Worm (Caenorhabditis elegans) whole organism, L4/young adult: ENCODE results near the gene T23G5.2.

ENCODE experiments used
- W03F9.2 ChIP-seq: fragments of 150-350 bp; optimal IDR thresholded peaks from 2 replicates; lab custom pipeline; 2014; ENCODE audit warnings: missing biosample characterization, missing genetic modification characterization
- dao-5 ChIP-seq: sonication (generic microtip); optimal IDR thresholded peaks from 2 replicates; lab custom pipeline; 2016; ENCODE audit warnings: missing genotype, missing genetic modification characterization, moderate library complexity, missing compliant biosample characterization

DNA sequence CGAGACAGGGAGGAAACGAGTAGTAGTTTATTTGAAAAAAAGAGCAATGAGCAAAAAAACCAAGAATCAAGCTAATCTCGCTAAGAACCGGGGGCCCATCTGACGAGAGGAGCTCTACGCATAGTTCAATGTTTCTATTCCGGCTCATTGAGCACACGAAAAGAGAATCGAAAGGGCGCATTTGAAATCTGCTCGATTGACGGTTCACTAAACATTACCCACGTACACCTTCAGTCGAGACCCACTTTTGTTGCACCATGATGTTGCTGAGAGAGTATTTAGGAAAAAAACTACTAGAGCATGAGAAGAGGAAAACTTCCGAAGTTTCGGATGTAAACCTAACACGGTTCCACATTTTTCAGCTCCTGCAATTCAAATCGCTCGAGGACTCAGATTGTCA lies 11.1 kb downstream of the T23G5.2 start:
- TF ChIP-seq dao-5, result no peak
- no peak for TF ChIP-seq W03F9.2 (tag; lab: Kevin White, UChicago)
